Worm (Caenorhabditis elegans) whole organism, L2 larva: ENCODE data around the gene fbxc-34.
"Not testable (repeated sequence)": the region's sequence is repeated elsewhere in the genome, so short reads cannot be mapped to it uniquely, and the experiment has no call there.

ENCODE experiments used
- C34F6.9 ChIP-seq: fragments of 150-350 bp; optimal IDR thresholded peaks from 2 replicates; lab custom pipeline; 2014; ENCODE audit warnings: missing biosample characterization, missing genetic modification characterization
- F13H6.1 ChIP-seq: sonication (generic microtip); optimal IDR thresholded peaks from 2 replicates; lab custom pipeline; 2016; ENCODE audit warnings: missing genetic modification characterization, missing compliant biosample characterization
- R02D3.7 ChIP-seq: fragments of 150-350 bp; optimal IDR thresholded peaks from 2 replicates; lab custom pipeline; 2014; ENCODE audit warnings: missing biosample characterization, missing genetic modification characterization
- Y55F3AM.14 ChIP-seq: fragments of 200-800 bp; sonication (Bioruptor generic); optimal IDR thresholded peaks from 2 replicates; lab custom pipeline; 2018; ENCODE audit warnings: mild to moderate bottlenecking, missing genetic modification characterization, missing compliant biosample characterization
- alr-1 ChIP-seq: fragments of 150-350 bp; optimal IDR thresholded peaks from 2 replicates; lab custom pipeline; 2014; ENCODE audit warnings: missing biosample characterization, missing genetic modification characterization
- aly-2 ChIP-seq: fragments of 150-350 bp; optimal IDR thresholded peaks from 2 replicates; lab custom pipeline; 2014; ENCODE audit warnings: missing biosample characterization, missing genetic modification characterization
- ama-1 ChIP-seq: fragments of 150-350 bp; optimal IDR thresholded peaks from 2 replicates; lab custom pipeline; 2018; ENCODE audit warnings: inconsistent platforms
- blmp-1 ChIP-seq: sonication (generic microtip); optimal IDR thresholded peaks from 2 replicates; lab custom pipeline; 2017; ENCODE audit warnings: missing genetic modification characterization, mild to moderate bottlenecking, missing compliant biosample characterization, antibody characterized with exemption, moderate library complexity; ENCODE audit not compliant: insufficient read depth
- ceh-82 ChIP-seq: fragments of 150-350 bp; optimal IDR thresholded peaks from 2 replicates; lab custom pipeline; 2014; ENCODE audit warnings: missing biosample characterization, missing genetic modification characterization
- fos-1 ChIP-seq: fragments of 150-350 bp; optimal IDR thresholded peaks from 2 replicates; lab custom pipeline; 2014; ENCODE audit warnings: missing biosample characterization, missing genetic modification characterization
- gmeb-1 ChIP-seq: fragments of 150-350 bp; optimal IDR thresholded peaks from 2 replicates; lab custom pipeline; 2014; ENCODE audit warnings: missing biosample characterization, missing genetic modification characterization
- lin-13 ChIP-seq: fragments of 150-350 bp; optimal IDR thresholded peaks from 2 replicates; lab custom pipeline; 2014; ENCODE audit warnings: missing biosample characterization, missing genetic modification reagents, missing genetic modification characterization
- mab-5 ChIP-seq: fragments of 150-350 bp; optimal IDR thresholded peaks from 2 replicates; lab custom pipeline; 2014; ENCODE audit warnings: missing biosample characterization, missing genetic modification characterization
- mdl-1 ChIP-seq, 2 experiments: fragments of 150-350 bp in 1 of 2; sonication (generic microtip) in 1 of 2; optimal IDR thresholded peaks; 2 replicates each; lab custom pipeline; 2017; ENCODE audit warnings: missing biosample characterization in 2 of 2, missing genetic modification characterization in 2 of 2
- nhr-10 ChIP-seq: sonication (generic microtip); optimal IDR thresholded peaks from 2 replicates; lab custom pipeline; 2017; ENCODE audit warnings: missing biosample characterization, missing genetic modification characterization
- nhr-11 ChIP-seq: fragments of 150-350 bp; optimal IDR thresholded peaks from 2 replicates; lab custom pipeline; 2014; ENCODE audit warnings: missing biosample characterization, missing genetic modification characterization
- nhr-237 ChIP-seq: fragments of 150-350 bp; optimal IDR thresholded peaks from 2 replicates; lab custom pipeline; 2014; ENCODE audit warnings: missing biosample characterization, missing genetic modification characterization
- nhr-77 ChIP-seq: fragments of 150-350 bp; optimal IDR thresholded peaks from 2 replicates; lab custom pipeline; 2014; ENCODE audit warnings: missing biosample characterization, missing genetic modification characterization
- peb-1 ChIP-seq: fragments of 150-350 bp; optimal IDR thresholded peaks from 2 replicates; lab custom pipeline; 2014; ENCODE audit warnings: missing biosample characterization, missing genetic modification characterization
- sem-4 ChIP-seq: fragments of 150-350 bp; optimal IDR thresholded peaks from 2 replicates; lab custom pipeline; 2014; ENCODE audit warnings: missing biosample characterization, missing genetic modification reagents, missing genetic modification characterization
- skn-1 ChIP-seq: sonication (generic microtip); optimal IDR thresholded peaks from 2 replicates; lab custom pipeline; 2017; ENCODE audit warnings: missing biosample characterization, missing genetic modification characterization
- sma-9 ChIP-seq, 2 experiments: fragments of 150-350 bp in 1 of 2; sonication (generic microtip) in 1 of 2; optimal IDR thresholded peaks; 2 replicates each; lab custom pipeline; 2014 to 2016; ENCODE audit warnings: missing genetic modification characterization in 2 of 2, mild to moderate bottlenecking in 1 of 2, missing biosample characterization in 1 of 2, missing compliant biosample characterization in 1 of 2, missing genetic modification reagents in 1 of 2, moderate library complexity in 1 of 2
- snpc-4 ChIP-seq: fragments of 150-350 bp; optimal IDR thresholded peaks from 2 replicates; lab custom pipeline; 2014; ENCODE audit warnings: missing biosample characterization, missing genetic modification characterization
- unc-39 ChIP-seq: fragments of 150-350 bp; optimal IDR thresholded peaks from 2 replicates; lab custom pipeline; 2014; ENCODE audit warnings: missing biosample characterization, missing genetic modification characterization
- unc-55 ChIP-seq: fragments of 150-350 bp; sonication (generic microtip); optimal IDR thresholded peaks from 3 replicates; lab custom pipeline; 2014; ENCODE audit warnings: missing biosample characterization, missing genetic modification reagents, missing genetic modification characterization
- ztf-1 ChIP-seq: fragments of 200-800 bp; sonication (Bioruptor generic); conservative IDR thresholded peaks from 2 replicates; pipeline ENCODE4 v1.3.6; 2022; ENCODE audit warnings: missing genetic modification characterization, missing compliant biosample characterization

The fbxc-34 gene

ce11 chrII:930871-931270, at the start of gene fbxc-34:
Gene fbxc-34, plus strand, starts transcription at chrII:931171.
- not testable (repeated sequence) for TF ChIP-seq sma-9 (GFP tag; optimal IDR thresholded peaks at IDR 0.05; lab: Kevin White, UChicago); sma-9 (tag; optimal IDR thresholded peaks at IDR 0.05; lab: Kevin White, UChicago); fos-1; unc-55 (GFP tag; lab: Kevin White, UChicago)

- TF ChIP-seq fos-1: peak; percentile 19
- no peak for TF ChIP-seq ama-1
Observed at ce11 chrII:884204-884603, 46.8 kb upstream of the fbxc-34 start.

- TF ChIP-seq nhr-237 (tag; lab: Kevin White, UChicago) (no peak), alr-1 (tag; lab: Kevin White, UChicago) (no peak), sma-9 (GFP tag; optimal IDR thresholded peaks at IDR 0.05; lab: Kevin White, UChicago) (peak; percentile 37), sma-9 (tag; optimal IDR thresholded peaks at IDR 0.05; lab: Kevin White, UChicago) (no peak), snpc-4 (tag; lab: Kevin White, UChicago) (no peak), ztf-1 (GFP tag; lab: Robert Waterston, UW) (no peak), fos-1 (peak; percentile 61)
Observed at ce11 chrII:888024-888423, 42.9 kb upstream of the fbxc-34 start, which contains the start of gene T07D3.4. Gene T07D3.4, plus strand, starts transcription at chrII:888309.

- TF ChIP-seq nhr-77 (tag; lab: Kevin White, UChicago): no peak
- no peak for TF ChIP-seq Y55F3AM.14 (GFP tag; lab: Kevin White, UChicago)
- no peak for TF ChIP-seq ceh-82 (tag; lab: Kevin White, UChicago)
- TF ChIP-seq fos-1: peak; percentile 75
Observed at ce11 chrII:900720-901332, 30.1 kb upstream of the fbxc-34 start, which contains the start of gene T07D3.9. Gene T07D3.9, minus strand, starts transcription at chrII:900913.

- TF ChIP-seq Y55F3AM.14 (GFP tag; lab: Kevin White, UChicago) (no peak), ama-1 (no peak), F13H6.1 (no peak), R02D3.7 (tag; lab: Kevin White, UChicago) (no peak), nhr-11 (tag; lab: Kevin White, UChicago) (no peak), sem-4 (tag; lab: Kevin White, UChicago) (no peak), nhr-77 (tag; lab: Kevin White, UChicago) (no peak), gmeb-1 (tag; lab: Kevin White, UChicago) (no peak), aly-2 (tag; lab: Kevin White, UChicago) (no peak), ceh-82 (tag; lab: Kevin White, UChicago) (no peak), peb-1 (no peak), blmp-1 (no peak), sma-9 (GFP tag; optimal IDR thresholded peaks at IDR 0.05; lab: Kevin White, UChicago) (no peak), sma-9 (tag; optimal IDR thresholded peaks at IDR 0.05; lab: Kevin White, UChicago) (no peak)
Observed at ce11 chrII:901632-902031, 29.3 kb upstream of the fbxc-34 start, which contains the start of gene T07D3.2. Gene T07D3.2, plus strand, starts transcription at chrII:901932.

- TF ChIP-seq mdl-1 (tag; optimal IDR thresholded peaks at IDR 0.05; lab: Kevin White, UChicago) (no peak), snpc-4 (tag; lab: Kevin White, UChicago) (peak; percentile 75)
Observed at ce11 chrII:905335-905734, 25.6 kb upstream of the fbxc-34 start.

DNA sequence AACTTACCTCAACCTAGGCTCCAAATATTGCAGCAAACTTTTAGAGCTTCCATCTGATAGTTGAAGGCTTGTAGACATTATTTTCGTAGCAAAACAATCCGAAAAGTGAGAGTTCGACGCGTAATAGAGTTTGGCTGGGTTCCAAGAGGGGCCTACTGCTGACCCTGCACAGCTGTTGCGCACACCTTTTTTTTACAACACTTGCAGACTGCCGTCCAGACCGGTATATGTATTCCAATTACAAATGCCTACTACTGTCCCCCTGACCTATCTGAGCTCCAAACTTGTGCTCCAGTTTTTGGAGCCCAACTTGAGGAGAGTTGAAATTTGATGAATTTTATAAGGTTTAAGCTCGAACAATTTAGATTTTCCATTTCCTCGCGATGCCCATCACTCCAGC, 21.4 kb upstream of the fbxc-34 start, which contains the start of the genes fbxc-24 and fbxc-27:
Gene fbxc-24, minus strand, starts transcription at position 101 of the 400 bp plus-strand sequence.
Gene fbxc-27, plus strand, starts transcription at position 216 of the 400 bp plus-strand sequence.
- TF ChIP-seq nhr-10 (tag; lab: Kevin White, UChicago) (no peak), lin-13 (GFP tag; lab: Kevin White, UChicago) (no peak), skn-1 (tag; lab: Kevin White, UChicago) (no peak), mab-5 (tag; lab: Kevin White, UChicago) (no peak), unc-39 (tag; lab: Kevin White, UChicago) (no peak), gmeb-1 (tag; lab: Kevin White, UChicago) (no peak), C34F6.9 (tag; lab: Kevin White, UChicago) (no peak), ceh-82 (tag; lab: Kevin White, UChicago) (no peak)
